Fruit fly (Drosophila melanogaster) whole organism, embryonic: ENCODE data around the gene CG31788.

Source experiments
- BtbVII ChIP-seq: fragments of 200-800 bp; sonication (Bioruptor generic); optimal IDR thresholded peaks from 3 replicates; lab custom pipeline; 2017; ENCODE audit warnings: missing biosample characterization, mild to moderate bottlenecking, missing genetic modification characterization
- Bteb2 ChIP-seq: fragments of 200-800 bp; sonication (Bioruptor generic); optimal IDR thresholded peaks from 2 replicates; lab custom pipeline; 2016; ENCODE audit warnings: missing biosample characterization, missing genetic modification characterization
- CG11504 ChIP-seq: fragments of 200-800 bp; sonication (Bioruptor generic); optimal IDR thresholded peaks from 3 replicates; lab custom pipeline; 2019; ENCODE audit warnings: missing biosample characterization, mild to moderate bottlenecking, missing genetic modification characterization, moderate library complexity
- CG11723 ChIP-seq: fragments of 200-800 bp; sonication (Bioruptor generic); optimal IDR thresholded peaks from 2 replicates; lab custom pipeline; 2017; ENCODE audit warnings: missing biosample characterization, mild to moderate bottlenecking, missing genetic modification characterization
- CG13296 ChIP-seq: fragments of 200-800 bp; sonication (Bioruptor generic); optimal IDR thresholded peaks from 3 replicates; lab custom pipeline; 2018; ENCODE audit warnings: missing biosample characterization, mild to moderate bottlenecking, missing genetic modification characterization
- CG15479 ChIP-seq: fragments of 200-800 bp; sonication (Bioruptor generic); optimal IDR thresholded peaks from 3 replicates; lab custom pipeline; 2019; ENCODE audit warnings: missing biosample characterization, mild to moderate bottlenecking, missing genetic modification characterization, moderate library complexity
- CG2202 ChIP-seq: fragments of 200-800 bp; sonication (Bioruptor generic); optimal IDR thresholded peaks from 2 replicates; lab custom pipeline; 2018; ENCODE audit warnings: missing biosample characterization, mild to moderate bottlenecking, missing genetic modification characterization
- CG32772 ChIP-seq: fragments of 200-800 bp; sonication (Bioruptor generic); IDR thresholded peaks from 2 replicates; pipeline ENCODE4 v1.3.6; 2022; ENCODE audit warnings: missing biosample characterization, missing genetic modification characterization
- CG4854 ChIP-seq: fragments of 200-800 bp; sonication (Bioruptor generic); optimal IDR thresholded peaks from 2 replicates; lab custom pipeline; 2016; ENCODE audit warnings: missing biosample characterization, missing genetic modification characterization, inconsistent platforms
- CG6765 ChIP-seq: fragments of 200-800 bp; sonication (Bioruptor generic); optimal IDR thresholded peaks from 3 replicates; lab custom pipeline; 2017; ENCODE audit warnings: missing biosample characterization, mild to moderate bottlenecking, missing genetic modification characterization
- CG6813 ChIP-seq: fragments of 200-800 bp; sonication (Bioruptor generic); optimal IDR thresholded peaks from 2 replicates; lab custom pipeline; 2017; ENCODE audit warnings: missing biosample characterization, missing genetic modification characterization, mild to moderate bottlenecking, moderate library complexity, missing genetic modification reagents
- CG7271 ChIP-seq: fragments of 200-800 bp; sonication (Bioruptor generic); optimal IDR thresholded peaks from 2 replicates; lab custom pipeline; 2018; ENCODE audit warnings: missing biosample characterization, mild to moderate bottlenecking, missing genetic modification characterization, moderate library complexity
- CG7745 ChIP-seq: fragments of 200-800 bp; sonication (Bioruptor generic); optimal IDR thresholded peaks from 2 replicates; lab custom pipeline; 2018; ENCODE audit warnings: missing biosample characterization, mild to moderate bottlenecking, missing genetic modification characterization, moderate library complexity
- CG8089 ChIP-seq: fragments of 200-800 bp; sonication (Bioruptor generic); optimal IDR thresholded peaks from 3 replicates; lab custom pipeline; 2016; ENCODE audit warnings: missing biosample characterization, missing genetic modification characterization
- CG8478 ChIP-seq: fragments of >200 bp; optimal IDR thresholded peaks from 2 replicates; lab custom pipeline; 2018
- CG8765 ChIP-seq: fragments of 200-800 bp; sonication (Bioruptor generic); IDR thresholded peaks from 2 replicates; pipeline ENCODE4 v1.3.6; 2022; ENCODE audit warnings: missing biosample characterization, missing genetic modification characterization
- CG8924 ChIP-seq: fragments of 200-800 bp; optimal IDR thresholded peaks from 3 replicates; lab custom pipeline; 2019; ENCODE audit warnings: missing biosample characterization, mild to moderate bottlenecking, missing genetic modification characterization, moderate library complexity
- CG9609 ChIP-seq: fragments of 200-800 bp; sonication (Bioruptor generic); optimal IDR thresholded peaks from 3 replicates; lab custom pipeline; 2016; ENCODE audit warnings: missing biosample characterization, missing genetic modification characterization
- D19B ChIP-seq: fragments of 200-800 bp; sonication (Bioruptor generic); optimal IDR thresholded peaks from 2 replicates; lab custom pipeline; 2017; ENCODE audit warnings: missing biosample characterization, mild to moderate bottlenecking, missing genetic modification characterization
- Doc2 ChIP-seq: fragments of 200-800 bp; sonication (Bioruptor generic); IDR thresholded peaks from 2 replicates; pipeline ENCODE4 v1.3.6; 2022; ENCODE audit warnings: missing biosample characterization, missing genetic modification characterization
- H2.0 ChIP-seq: fragments of 200-800 bp; sonication (Bioruptor generic); IDR thresholded peaks from 2 replicates; pipeline ENCODE4 v1.3.6; 2022; ENCODE audit warnings: missing biosample characterization, missing genetic modification characterization
- HLHmδ ChIP-seq: fragments of 200-800 bp; sonication (Bioruptor generic); optimal IDR thresholded peaks from 2 replicates; lab custom pipeline; 2018; ENCODE audit warnings: missing biosample characterization, mild to moderate bottlenecking, missing genetic modification characterization, moderate library complexity
- Hey ChIP-seq: fragments of 200-800 bp; sonication (Bioruptor generic); optimal IDR thresholded peaks from 3 replicates; lab custom pipeline; 2018; ENCODE audit warnings: missing biosample characterization, mild to moderate bottlenecking, missing genetic modification characterization
- HmgZ ChIP-seq: fragments of 200-800 bp; sonication (Bioruptor generic); optimal IDR thresholded peaks from 2 replicates; lab custom pipeline; 2018; ENCODE audit warnings: missing biosample characterization, mild to moderate bottlenecking, missing genetic modification characterization
- Max ChIP-seq: fragments of 200-800 bp; sonication (Bioruptor generic); optimal IDR thresholded peaks from 2 replicates; lab custom pipeline; 2016; ENCODE audit warnings: missing biosample characterization, mild to moderate bottlenecking, missing genetic modification characterization
- PHDP ChIP-seq: fragments of 200-800 bp; sonication (Bioruptor generic); optimal IDR thresholded peaks from 3 replicates; lab custom pipeline; 2018; ENCODE audit warnings: missing biosample characterization, mild to moderate bottlenecking, missing genetic modification characterization, moderate library complexity
- Tbp ChIP-seq: fragments of >200 bp; optimal IDR thresholded peaks from 2 replicates; lab custom pipeline; 2018; ENCODE audit warnings: missing biosample characterization, missing genetic modification characterization
- Xrp1 ChIP-seq: fragments of 200-800 bp; sonication (Bioruptor generic); IDR thresholded peaks from 2 replicates; pipeline ENCODE4 v1.3.6; 2022; ENCODE audit warnings: missing biosample characterization, missing genetic modification characterization
- ab ChIP-seq: fragments of 200-800 bp; sonication (Bioruptor generic); optimal IDR thresholded peaks from 2 replicates; lab custom pipeline; 2016; ENCODE audit warnings: missing biosample characterization, missing genetic modification characterization
- az2 ChIP-seq: fragments of 200-800 bp; sonication (Bioruptor generic); optimal IDR thresholded peaks from 3 replicates; lab custom pipeline; 2016; ENCODE audit warnings: missing biosample characterization, missing genetic modification characterization
- bowl ChIP-seq: fragments of 200-800 bp; sonication (Bioruptor generic); IDR thresholded peaks from 2 replicates; pipeline ENCODE4 v1.3.6; 2022; ENCODE audit warnings: missing biosample characterization, missing genetic modification characterization
- ci ChIP-seq: fragments of 200-800 bp; sonication (Bioruptor generic); IDR thresholded peaks from 3 replicates; pipeline ENCODE4 v1.3.6; 2022; ENCODE audit warnings: missing biosample characterization, missing genetic modification characterization
- corto ChIP-seq: fragments of 200-800 bp; sonication (Bioruptor generic); optimal IDR thresholded peaks from 2 replicates; lab custom pipeline; 2016; ENCODE audit warnings: missing biosample characterization, mild to moderate bottlenecking, missing genetic modification characterization, moderate library complexity
- fu2 ChIP-seq: fragments of 200-800 bp; sonication (Bioruptor generic); optimal IDR thresholded peaks from 2 replicates; lab custom pipeline; 2016; ENCODE audit warnings: missing biosample characterization, missing genetic modification characterization
- gfzf ChIP-seq: fragments of 200-800 bp; sonication (Bioruptor generic); optimal IDR thresholded peaks from 2 replicates; lab custom pipeline; 2016; ENCODE audit warnings: missing biosample characterization, mild to moderate bottlenecking, missing genetic modification characterization, moderate library complexity
- grn ChIP-seq: fragments of 200-800 bp; sonication (Bioruptor generic); optimal IDR thresholded peaks from 3 replicates; lab custom pipeline; 2017; ENCODE audit warnings: missing biosample characterization, missing genetic modification characterization
- gro ChIP-seq: fragments of 200-800 bp; sonication (Bioruptor generic); optimal IDR thresholded peaks from 2 replicates; lab custom pipeline; 2016; ENCODE audit warnings: missing biosample characterization, missing genetic modification characterization
- gt ChIP-seq: fragments of 200-800 bp; sonication (Bioruptor generic); IDR thresholded peaks from 2 replicates; pipeline ENCODE4 v1.3.6; 2022; ENCODE audit warnings: missing biosample characterization, missing genetic modification characterization
- inv ChIP-seq: fragments of 200-800 bp; sonication (Bioruptor generic); IDR thresholded peaks from 2 replicates; pipeline ENCODE4 v1.3.6; 2022; ENCODE audit warnings: missing biosample characterization, missing genetic modification characterization; ENCODE audit not compliant: partially characterized antibody
- jumu ChIP-seq: fragments of 200-800 bp; sonication (Bioruptor generic); optimal IDR thresholded peaks from 3 replicates; lab custom pipeline; 2016; ENCODE audit warnings: missing biosample characterization, missing genetic modification characterization
- otp ChIP-seq: fragments of 200-800 bp; sonication (Bioruptor generic); IDR thresholded peaks from 3 replicates; pipeline ENCODE4, ENCODE4 v1.3.6; 2022; ENCODE audit warnings: missing biosample characterization, missing genetic modification characterization
- run ChIP-seq: fragments of 200-800 bp; sonication (Bioruptor generic); optimal IDR thresholded peaks from 3 replicates; lab custom pipeline; 2018; ENCODE audit warnings: missing biosample characterization, mild to moderate bottlenecking, missing genetic modification characterization
- sc ChIP-seq, 3 experiments: fragments of >200 bp in 2 of 3; fragments of 200-800 bp in 1 of 3; sonication (Bioruptor generic) in 1 of 3; optimal IDR thresholded peaks; 2 replicates in 2 of 3; 3 replicates in 1 of 3; lab custom pipeline; 2017; ENCODE audit warnings: mild to moderate bottlenecking in 1 of 3, missing biosample characterization in 1 of 3, missing genetic modification characterization in 1 of 3, missing genetic modification reagents in 1 of 3
- scrt ChIP-seq: fragments of 200-800 bp; sonication (Bioruptor generic); optimal IDR thresholded peaks from 2 replicates; lab custom pipeline; 2018; ENCODE audit warnings: missing biosample characterization, mild to moderate bottlenecking, missing genetic modification characterization, moderate library complexity
- sens ChIP-seq: fragments of 200-800 bp; sonication (Bioruptor generic); peaks from one replicate; lab custom pipeline; 2016; ENCODE audit warnings: missing biosample characterization, missing genetic modification characterization
- sens-2 ChIP-seq: fragments of 200-800 bp; sonication (Bioruptor generic); IDR thresholded peaks from 2 replicates; pipeline ENCODE4 v1.3.6; 2022; ENCODE audit warnings: missing biosample characterization, missing genetic modification characterization
- sqz ChIP-seq: fragments of 200-800 bp; sonication (Bioruptor generic); optimal IDR thresholded peaks from 3 replicates; lab custom pipeline; 2018; ENCODE audit warnings: missing biosample characterization, mild to moderate bottlenecking, missing genetic modification characterization
- toy ChIP-seq: fragments of 200-800 bp; sonication (Bioruptor generic); IDR thresholded peaks from 2 replicates; pipeline ENCODE4 v1.3.6; 2022; ENCODE audit warnings: missing biosample characterization, missing genetic modification characterization
- ttk ChIP-seq: fragments of 200-800 bp; sonication (Bioruptor generic); IDR thresholded peaks from 2 replicates; pipeline ENCODE4 v2.1.2; 2022; ENCODE audit warnings: missing biosample characterization, missing genetic modification characterization
- vvl ChIP-seq: fragments of 200-800 bp; sonication (Bioruptor generic); IDR thresholded peaks from 2 replicates; pipeline ENCODE4 v1.3.6; 2022; ENCODE audit warnings: missing biosample characterization, missing genetic modification characterization
- zen ChIP-seq: fragments of 200-800 bp; sonication (Bioruptor generic); optimal IDR thresholded peaks from 3 replicates; lab custom pipeline; 2018; ENCODE audit warnings: missing biosample characterization, mild to moderate bottlenecking, missing genetic modification characterization, moderate library complexity

The CG31788 gene

dm6 chr2L:18304469-18304868, 46.7 kb upstream of the CG31788 start (continued):
- TF ChIP-seq CG32772 (no peak), Max (no peak), ttk (GFP tag; lab: Robert Waterston, UW) (no peak), vvl (peak; percentile 49; the same call in 1 of the 2 replicates), bowl (GFP tag; lab: Robert Waterston, UW) (no peak), CG6765 (GFP tag; lab: Kevin White, UChicago) (no peak)

DNA sequence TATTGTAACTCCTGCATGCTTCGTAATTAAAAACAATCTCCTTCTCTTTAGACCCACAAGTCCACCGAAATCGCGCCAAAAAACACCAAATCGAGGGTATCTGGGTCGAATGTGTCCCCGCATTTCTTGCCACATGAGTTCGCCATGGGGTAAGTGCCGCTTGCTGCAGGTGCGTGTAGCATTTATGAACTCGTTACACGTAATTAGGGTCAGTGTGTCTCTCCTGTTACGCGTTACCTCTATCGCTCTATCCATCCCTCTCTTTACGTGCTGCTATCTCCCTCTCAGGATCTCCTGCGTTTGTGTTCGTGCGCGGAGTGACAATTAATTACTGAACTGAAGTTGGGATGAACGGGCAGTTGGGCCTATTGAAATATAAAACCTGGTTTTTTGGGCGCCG, 45.0 kb upstream of the CG31788 start:
- TF ChIP-seq CG6813 = no peak
- TF ChIP-seq otp (GFP tag; lab: Robert Waterston, UW) = 0 out of 3 replicates have a peak, but pooled peaks have one; percentile 23
- TF ChIP-seq inv (GFP tag; lab: Robert Waterston, UW) = no peak
- no peak for TF ChIP-seq sens-2 (GFP tag; lab: Robert Waterston, UW)
- TF ChIP-seq Hey (tag; lab: Kevin White, UChicago) = no peak
- no peak for TF ChIP-seq sc (optimal IDR thresholded peaks at IDR 0.05; lab: Kevin White, UChicago)
- no peak for TF ChIP-seq sc (GFP tag; optimal IDR thresholded peaks at IDR 0.05; lab: Kevin White, UChicago)
- TF ChIP-seq Doc2 (GFP tag; lab: Robert Waterston, UW) = no peak
- TF ChIP-seq gfzf = no peak
- peak; percentile 49 for TF ChIP-seq sens (GFP tag; lab: Kevin White, UChicago)
- no peak for TF ChIP-seq CG13296 (GFP tag; lab: Kevin White, UChicago)
- TF ChIP-seq D19B = no peak
- no peak for TF ChIP-seq HLHmδ (GFP tag; lab: Kevin White, UChicago)
- TF ChIP-seq toy (GFP tag; lab: Robert Waterston, UW) = no peak
- no peak for TF ChIP-seq CG4854 (GFP tag; lab: Kevin White, UChicago)
- no peak for TF ChIP-seq corto (GFP tag; lab: Kevin White, UChicago)
- TF ChIP-seq CG9609 = no peak
- TF ChIP-seq H2.0 = no peak
- TF ChIP-seq CG8924 (tag; lab: Kevin White, UChicago) = no peak
- no peak for TF ChIP-seq CG7271 (tag; lab: Kevin White, UChicago)
- TF ChIP-seq ci = no peak
- no peak for TF ChIP-seq PHDP (tag; lab: Kevin White, UChicago)
- no peak for TF ChIP-seq CG8765 (GFP tag; lab: Robert Waterston, UW)
- TF ChIP-seq scrt (GFP tag; lab: Kevin White, UChicago) = no peak
- TF ChIP-seq CG2202 (tag; lab: Kevin White, UChicago) = no peak
- no peak for TF ChIP-seq CG15479 (GFP tag; lab: Kevin White, UChicago)
- no peak for TF ChIP-seq ab (GFP tag; lab: Kevin White, UChicago)
- TF ChIP-seq az2 (GFP tag; lab: Kevin White, UChicago) = no peak
- TF ChIP-seq Tbp = no peak
- no peak for TF ChIP-seq gro (GFP tag; lab: Kevin White, UChicago)
- no peak for TF ChIP-seq HmgZ (tag; lab: Kevin White, UChicago)
- no peak for TF ChIP-seq run
- TF ChIP-seq Bteb2 (GFP tag; lab: Kevin White, UChicago) = no peak
- no peak for TF ChIP-seq CG8089 (GFP tag; lab: Kevin White, UChicago)
- TF ChIP-seq Xrp1 (GFP tag; lab: Robert Waterston, UW) = no peak
- peak; percentile 44 for TF ChIP-seq grn (GFP tag; lab: Kevin White, UChicago)
- TF ChIP-seq CG11504 (tag; lab: Kevin White, UChicago) = no peak
- TF ChIP-seq fu2 (GFP tag; lab: Kevin White, UChicago) = no peak
- no peak for TF ChIP-seq jumu (GFP tag; lab: Kevin White, UChicago)
- TF ChIP-seq CG11723 = no peak
- TF ChIP-seq BtbVII (GFP tag; lab: Kevin White, UChicago) = no peak
- TF ChIP-seq zen (tag; lab: Kevin White, UChicago) = peak; percentile 58
- no peak for TF ChIP-seq CG8478 (lab: Kevin White, UChicago)
- no peak for TF ChIP-seq sqz
- TF ChIP-seq gt (GFP tag; lab: Robert Waterston, UW) = no peak
- peak; percentile 36 for TF ChIP-seq CG7745
